Worm (Caenorhabditis elegans): Measurements from ENCODE around the gene rfip-1.

Gene rfip-1

DNA sequence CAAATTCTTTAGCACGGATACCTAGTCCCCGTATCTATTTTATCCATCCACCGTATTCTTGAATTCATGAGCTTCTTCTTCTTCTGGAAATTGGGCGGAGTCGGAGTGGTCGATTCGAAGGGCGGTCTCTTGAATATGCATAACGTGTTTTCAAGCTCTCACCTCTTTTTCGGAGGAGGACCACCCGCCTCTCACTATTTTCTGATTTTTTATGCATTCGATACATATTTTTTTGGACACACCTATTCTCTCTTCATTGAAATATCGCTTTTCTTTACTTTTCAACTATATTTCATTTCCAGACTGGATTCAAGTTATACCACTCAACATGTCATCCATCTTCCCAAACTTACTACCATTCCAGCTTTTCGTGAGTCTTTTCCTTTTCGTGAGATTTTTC is 44.1 kb downstream of the rfip-1 start, which contains the start of gene egl-44:
TSS of gene egl-44 (plus strand) at position 301 of the 400 bp plus-strand sequence.
- TF ChIP-seq ZK546.5 (tag; optimal IDR thresholded peaks at IDR 0.05) (no peak), ceh-82 (tag; optimal IDR thresholded peaks at IDR 0.05) (no peak), aly-2 (tag; optimal IDR thresholded peaks at IDR 0.05) (no peak), fkh-2 (tag; optimal IDR thresholded peaks at IDR 0.05) (no peak), unc-39 (tag; optimal IDR thresholded peaks at IDR 0.05) (no peak), nhr-25 (tag; optimal IDR thresholded peaks at IDR 0.05) (no peak), R02D3.7 (tag; optimal IDR thresholded peaks at IDR 0.05) (no peak), ztf-4 (tag; optimal IDR thresholded peaks at IDR 0.05) (no peak), nhr-23 (tag; optimal IDR thresholded peaks at IDR 0.05) (no peak)

DNA sequence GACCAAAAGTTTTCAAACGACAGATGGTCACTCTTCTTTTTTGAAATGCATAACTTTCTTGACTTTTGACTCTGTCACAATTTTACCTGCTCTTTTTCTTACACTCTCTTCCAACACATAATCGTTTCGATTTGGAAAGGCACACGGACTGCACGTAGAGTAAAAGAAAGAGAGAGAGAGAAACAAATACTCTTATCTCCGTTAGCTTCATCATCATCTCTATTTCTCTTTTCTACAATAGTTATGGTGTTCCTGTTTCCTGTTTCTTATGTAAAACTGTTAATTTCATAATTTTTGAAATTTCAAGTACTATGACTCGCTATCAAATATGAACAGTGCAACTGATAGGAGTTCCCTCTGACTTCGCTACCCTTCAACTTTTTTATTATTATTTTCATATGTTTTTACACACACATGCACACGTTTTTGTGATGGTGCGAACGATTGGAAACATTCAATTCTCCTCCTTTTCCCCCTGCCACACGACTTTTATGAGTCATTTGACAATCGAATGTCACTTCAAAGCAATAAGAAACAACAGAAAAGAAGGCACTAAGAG is 45.8 kb downstream of the rfip-1 start:
- TF ChIP-seq fkh-10 (GFP tag; optimal IDR thresholded peaks at IDR 0.05) (no peak), pqm-1 (tag; optimal IDR thresholded peaks at IDR 0.05) (peak; percentile 93), snpc-4 (tag; optimal IDR thresholded peaks at IDR 0.05) (peak; percentile 23), ceh-28 (tag; optimal IDR thresholded peaks at IDR 0.05) (peak; percentile 24), pha-4 (tag; optimal IDR thresholded peaks at IDR 0.05) (peak; percentile 77), skn-1 (tag; optimal IDR thresholded peaks at IDR 0.05) (peak; percentile 51), ztf-4 (tag; optimal IDR thresholded peaks at IDR 0.05) (no peak), nhr-25 (tag; optimal IDR thresholded peaks at IDR 0.05) (no peak), elt-2 (tag; optimal IDR thresholded peaks at IDR 0.05) (peak; percentile 96), lin-15B (tag; optimal IDR thresholded peaks at IDR 0.05) (peak; percentile 4)

DNA sequence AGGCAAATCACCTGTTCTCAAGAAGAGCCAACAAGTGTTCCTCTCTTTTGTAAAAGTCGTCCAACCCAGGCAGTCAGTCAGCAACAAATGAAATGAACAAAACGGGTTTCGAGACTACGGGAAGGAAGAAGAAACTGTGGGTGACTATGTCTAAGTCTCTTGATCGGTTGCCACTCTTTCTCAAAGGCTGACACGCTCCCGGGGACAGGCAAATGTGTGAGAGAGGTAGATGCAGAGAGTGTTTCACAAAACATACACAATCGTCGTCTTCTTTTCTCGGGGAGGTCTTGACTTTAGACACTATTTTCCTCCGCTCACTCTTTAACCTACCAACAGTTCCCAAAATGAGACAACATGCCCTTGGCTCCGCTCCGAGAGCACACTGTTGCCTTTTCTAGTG is 46.8 kb downstream of the rfip-1 start:
- TF ChIP-seq mdl-1 (tag; optimal IDR thresholded peaks at IDR 0.05): no peak
- no peak for TF ChIP-seq lsy-12 (tag; optimal IDR thresholded peaks at IDR 0.05)
- no peak for TF ChIP-seq nhr-28 (tag; optimal IDR thresholded peaks at IDR 0.05)
- TF ChIP-seq snpc-4 (tag; optimal IDR thresholded peaks at IDR 0.05): no peak
- no peak for TF ChIP-seq hmg-11 (tag; optimal IDR thresholded peaks at IDR 0.05)
- TF ChIP-seq ztf-4 (tag; optimal IDR thresholded peaks at IDR 0.05): no peak
- no peak for TF ChIP-seq jun-1 (tag; optimal IDR thresholded peaks at IDR 0.05)
- no peak for TF ChIP-seq sea-2 (GFP tag; optimal IDR thresholded peaks at IDR 0.05)
- no peak for TF ChIP-seq fkh-10 (GFP tag; optimal IDR thresholded peaks at IDR 0.05)
- no peak for TF ChIP-seq tbx-2 (tag; optimal IDR thresholded peaks at IDR 0.05)
- TF ChIP-seq egl-5 (tag; optimal IDR thresholded peaks at IDR 0.05): no peak
- no peak for TF ChIP-seq ama-1 (optimal IDR thresholded peaks at IDR 0.05)
- TF ChIP-seq nfya-1 (tag; optimal IDR thresholded peaks at IDR 0.05; ENCODE audit: insufficient read depth): peak; percentile 7
- no peak for TF ChIP-seq mml-1 (tag; optimal IDR thresholded peaks at IDR 0.05)
- TF ChIP-seq nhr-67 (tag; optimal IDR thresholded peaks at IDR 0.05): no peak
- peak; percentile 54 for TF ChIP-seq elt-2 (tag; optimal IDR thresholded peaks at IDR 0.05)
- TF ChIP-seq elt-3 (tag; optimal IDR thresholded peaks at IDR 0.05): no peak
- peak; percentile 37 for TF ChIP-seq nhr-43 (tag; optimal IDR thresholded peaks at IDR 0.05; ENCODE audit: poor library complexity, severe bottlenecking)
- no peak for TF ChIP-seq ceh-9 (tag; optimal IDR thresholded peaks at IDR 0.05)
- no peak for TF ChIP-seq fkh-2 (tag; optimal IDR thresholded peaks at IDR 0.05)
- peak; percentile 34 for TF ChIP-seq elt-1 (tag; optimal IDR thresholded peaks at IDR 0.05)
- no peak for TF ChIP-seq unc-62 (GFP tag; optimal IDR thresholded peaks at IDR 0.05)
- no peak for TF ChIP-seq ceh-82 (tag; optimal IDR thresholded peaks at IDR 0.05)
- no peak for TF ChIP-seq nhr-237 (tag; optimal IDR thresholded peaks at IDR 0.05)
- TF ChIP-seq nhr-76 (tag; optimal IDR thresholded peaks at IDR 0.05): no peak
- TF ChIP-seq pqm-1 (tag; optimal IDR thresholded peaks at IDR 0.05): no peak
- no peak for TF ChIP-seq ceh-16 (tag; optimal IDR thresholded peaks at IDR 0.05)
- TF ChIP-seq egl-27 (tag; optimal IDR thresholded peaks at IDR 0.05): no peak
- no peak for TF ChIP-seq aly-2 (tag; optimal IDR thresholded peaks at IDR 0.05)
- no peak for TF ChIP-seq nhr-12 (tag; optimal IDR thresholded peaks at IDR 0.05)
- peak; percentile 4 for TF ChIP-seq R02D3.7 (tag; optimal IDR thresholded peaks at IDR 0.05)
- no peak for TF ChIP-seq daf-12 (tag; optimal IDR thresholded peaks at IDR 0.05)
- TF ChIP-seq pha-4 (tag; optimal IDR thresholded peaks at IDR 0.05): peak; percentile 75
- no peak for TF ChIP-seq nhr-11 (tag; optimal IDR thresholded peaks at IDR 0.05)
- TF ChIP-seq ceh-28 (tag; optimal IDR thresholded peaks at IDR 0.05): no peak
- no peak for TF ChIP-seq fos-1 (tag; optimal IDR thresholded peaks at IDR 0.05)
- peak; percentile 76 for TF ChIP-seq nhr-25 (tag; optimal IDR thresholded peaks at IDR 0.05)
- TF ChIP-seq lin-39 (tag; optimal IDR thresholded peaks at IDR 0.05): no peak
- no peak for TF ChIP-seq ZK546.5 (tag; optimal IDR thresholded peaks at IDR 0.05)
- no peak for TF ChIP-seq nhr-77 (tag; optimal IDR thresholded peaks at IDR 0.05)
- TF ChIP-seq unc-39 (tag; optimal IDR thresholded peaks at IDR 0.05): no peak
- no peak for TF ChIP-seq zag-1 (tag; optimal IDR thresholded peaks at IDR 0.05)
- no peak for TF ChIP-seq eor-1 (tag; optimal IDR thresholded peaks at IDR 0.05)
- TF ChIP-seq ztf-11 (tag; optimal IDR thresholded peaks at IDR 0.05): no peak
- TF ChIP-seq nhr-23 (tag; optimal IDR thresholded peaks at IDR 0.05): peak; percentile 68
- no peak for TF ChIP-seq skn-1 (tag; optimal IDR thresholded peaks at IDR 0.05)
- no peak for TF ChIP-seq lin-15B (tag; optimal IDR thresholded peaks at IDR 0.05)
